Fruit fly (Drosophila melanogaster) S2 (cell line): ENCODE data around the gene ctrip.

ENCODE experiments used
- CG8478 ChIP-seq: fragments of >200 bp; optimal IDR thresholded peaks from 2 replicates; lab custom pipeline; 2018
- CTCF ChIP-seq, 2 experiments: fragments of >200 bp; optimal IDR thresholded peaks; 2 replicates each; lab custom pipeline; 2018

DNA sequence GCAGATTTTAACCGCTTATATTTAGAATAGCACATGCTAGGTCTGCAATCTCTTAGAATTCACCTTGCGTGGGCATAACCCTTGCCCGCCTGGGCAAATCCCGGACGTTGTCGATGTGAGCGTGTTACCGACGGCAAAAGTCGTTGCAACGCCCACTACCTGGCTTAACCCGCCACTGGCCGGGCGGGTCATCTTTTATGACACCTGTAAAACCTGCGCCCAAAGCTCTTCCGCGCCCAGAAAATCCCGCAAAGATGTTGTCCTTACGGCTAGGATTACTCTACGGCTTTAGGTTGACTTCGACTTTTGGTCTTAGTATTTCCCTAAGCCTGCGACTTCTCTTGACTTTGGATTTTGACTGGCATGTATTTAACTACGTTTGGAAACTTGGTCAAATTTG is 42.3 kb upstream of the ctrip start:
- TF ChIP-seq CG8478 (no peak), CTCF (optimal IDR thresholded peaks at IDR 0.05; lab: Kevin White, UChicago) (no peak)
